Worm (Caenorhabditis elegans): ENCODE measurements around the gene C02F5.12.

C02F5.12 gene

DNA sequence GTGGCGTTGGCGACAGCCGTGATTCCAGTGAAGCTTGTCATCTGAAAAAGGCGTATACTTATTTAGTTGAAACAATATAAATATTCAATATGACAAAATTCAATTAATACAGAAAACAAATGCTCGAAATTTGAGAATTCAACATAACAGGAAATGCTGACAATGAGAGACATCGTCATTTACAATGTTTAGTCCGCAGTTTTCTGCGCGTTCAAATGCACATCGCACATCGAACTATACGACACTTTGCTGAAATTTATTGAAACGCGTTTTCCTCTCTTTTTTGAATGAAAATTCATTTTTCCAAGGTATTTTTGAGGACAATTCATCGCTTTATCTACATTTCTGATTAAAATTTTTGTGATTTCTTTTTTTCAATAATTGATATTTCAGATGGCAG lies 1.2 kb upstream of the C02F5.12 start, which contains the start of the genes pbs-6 and cids-1:
TSS of gene pbs-6 (minus strand) at position 41 of the 400 bp plus-strand sequence.
TSS of gene cids-1 (plus strand) at position 394 of the 400 bp plus-strand sequence.
- TF ChIP-seq ceh-36 (tag; optimal IDR thresholded peaks at IDR 0.05) (no peak), F13C5.2 (tag; optimal IDR thresholded peaks at IDR 0.05) (no peak), hmbx-1 (tag; optimal IDR thresholded peaks at IDR 0.05) (no peak), tbx-37 (GFP tag; conservative IDR thresholded peaks at IDR 0.05) (no peak), ets-7 (tag; optimal IDR thresholded peaks at IDR 0.05) (no peak), B0310.2 (tag; optimal IDR thresholded peaks at IDR 0.05) (no peak)

DNA sequence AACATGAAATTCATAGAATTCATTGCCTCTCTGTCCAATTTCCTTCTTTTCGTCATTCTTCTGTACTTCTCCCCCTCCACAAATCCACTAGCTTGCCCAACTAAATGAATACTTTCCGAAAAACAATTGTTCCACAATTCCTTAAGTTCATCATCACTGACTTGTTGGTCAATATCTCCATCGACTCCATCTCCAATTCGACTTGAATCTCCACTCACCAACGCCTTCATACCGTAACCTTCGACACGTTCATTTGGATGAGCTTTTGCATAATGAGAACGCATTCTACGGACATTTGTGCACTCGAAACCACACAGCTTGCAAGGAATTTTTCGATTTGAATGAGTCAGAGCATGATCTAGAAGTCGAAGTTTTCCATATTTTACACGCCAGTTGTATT lies 1.9 kb downstream of the C02F5.12 start:
- no peak for TF ChIP-seq scrt-1 (GFP tag; IDR thresholded peaks at IDR 0.05)
- TF ChIP-seq F13C5.2 (tag; optimal IDR thresholded peaks at IDR 0.05) = no peak
- no peak for TF ChIP-seq hmg-4 (GFP tag; optimal IDR thresholded peaks at IDR 0.05)
- TF ChIP-seq ets-7 (tag; optimal IDR thresholded peaks at IDR 0.05) = no peak
- TF ChIP-seq pes-1 (GFP tag; IDR thresholded peaks at IDR 0.05) = no peak
- TF ChIP-seq hmbx-1 (tag; optimal IDR thresholded peaks at IDR 0.05) = no peak
- no peak for TF ChIP-seq tbx-37 (GFP tag; conservative IDR thresholded peaks at IDR 0.05)
- TF ChIP-seq ceh-13 (GFP tag; optimal IDR thresholded peaks at IDR 0.05) = no peak
- TF ChIP-seq sea-1 (GFP tag; conservative IDR thresholded peaks at IDR 0.05) = no peak
- TF ChIP-seq B0310.2 (tag; optimal IDR thresholded peaks at IDR 0.05) = no peak
- no peak for TF ChIP-seq tbx-11 (GFP tag; IDR thresholded peaks at IDR 0.05)
- no peak for TF ChIP-seq tra-4 (tag; optimal IDR thresholded peaks at IDR 0.05)

DNA sequence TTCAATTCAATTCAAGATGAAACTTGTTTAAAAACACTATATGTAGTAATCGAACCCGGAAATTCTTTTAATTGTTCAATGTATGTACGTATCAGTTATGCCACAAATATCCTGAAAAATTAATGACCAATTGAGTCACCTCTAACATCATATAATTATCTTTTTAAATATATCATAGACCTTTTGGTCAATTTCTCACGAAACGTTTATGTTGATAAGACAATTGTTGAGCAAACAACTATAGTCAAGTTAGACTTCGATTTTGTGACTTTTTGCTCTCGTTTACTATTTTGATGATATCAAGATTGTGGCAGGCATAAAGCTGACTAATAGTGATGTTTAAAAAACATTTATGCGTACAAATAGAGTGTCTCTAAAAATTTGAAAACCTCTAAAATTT lies 2.6 kb downstream of the C02F5.12 start:
- TF ChIP-seq hmbx-1 (tag; optimal IDR thresholded peaks at IDR 0.05) (no peak), scrt-1 (GFP tag; IDR thresholded peaks at IDR 0.05) (no peak), hmg-4 (GFP tag; optimal IDR thresholded peaks at IDR 0.05) (no peak), ceh-13 (GFP tag; optimal IDR thresholded peaks at IDR 0.05) (no peak), aly-1 (tag; optimal IDR thresholded peaks at IDR 0.05) (no peak), ets-7 (tag; optimal IDR thresholded peaks at IDR 0.05) (no peak), tbx-11 (GFP tag; IDR thresholded peaks at IDR 0.05) (no peak), ama-1 (optimal IDR thresholded peaks at IDR 0.05) (no peak), tra-4 (tag; optimal IDR thresholded peaks at IDR 0.05) (no peak), sea-1 (GFP tag; conservative IDR thresholded peaks at IDR 0.05) (no peak), F13C5.2 (tag; optimal IDR thresholded peaks at IDR 0.05) (no peak), flt-1 (GFP tag; IDR thresholded peaks at IDR 0.05) (no peak), pes-1 (GFP tag; IDR thresholded peaks at IDR 0.05) (no peak), hnd-1 (tag; optimal IDR thresholded peaks at IDR 0.05) (no peak)

DNA sequence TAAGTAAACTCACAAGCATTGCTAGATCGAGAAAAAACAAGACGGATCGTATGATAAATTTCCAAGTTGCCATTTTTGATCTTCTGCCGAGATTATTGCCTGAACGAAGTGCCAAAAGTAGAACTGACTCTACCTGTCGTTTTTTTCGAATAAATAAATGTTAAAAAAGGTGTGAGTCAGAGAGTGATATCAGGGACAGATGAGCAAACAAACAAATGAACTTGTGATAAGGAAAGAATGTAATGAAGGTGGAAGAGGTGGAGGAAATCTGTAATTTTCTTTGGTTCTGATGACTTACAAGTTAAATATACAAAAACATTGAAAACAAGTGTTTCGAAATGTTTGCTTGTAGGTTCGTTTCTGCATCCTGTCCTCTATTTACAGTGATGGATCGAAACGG lies 3.5 kb downstream of the C02F5.12 start, which contains the start of gene tsp-1:
TSS of gene tsp-1 (minus strand) at position 99 of the 400 bp plus-strand sequence.
- no peak for TF ChIP-seq tbx-11 (GFP tag; IDR thresholded peaks at IDR 0.05)
- no peak for TF ChIP-seq pes-1 (GFP tag; IDR thresholded peaks at IDR 0.05)
- TF ChIP-seq scrt-1 (GFP tag; IDR thresholded peaks at IDR 0.05) = no peak
- TF ChIP-seq ets-7 (tag; optimal IDR thresholded peaks at IDR 0.05) = no peak
- TF ChIP-seq sea-1 (GFP tag; conservative IDR thresholded peaks at IDR 0.05) = no peak
- TF ChIP-seq tra-4 (tag; optimal IDR thresholded peaks at IDR 0.05) = no peak
- no peak for TF ChIP-seq hmbx-1 (tag; optimal IDR thresholded peaks at IDR 0.05)
- no peak for TF ChIP-seq hmg-4 (GFP tag; optimal IDR thresholded peaks at IDR 0.05)
- TF ChIP-seq aly-1 (tag; optimal IDR thresholded peaks at IDR 0.05) = no peak
- no peak for TF ChIP-seq F13C5.2 (tag; optimal IDR thresholded peaks at IDR 0.05)

DNA sequence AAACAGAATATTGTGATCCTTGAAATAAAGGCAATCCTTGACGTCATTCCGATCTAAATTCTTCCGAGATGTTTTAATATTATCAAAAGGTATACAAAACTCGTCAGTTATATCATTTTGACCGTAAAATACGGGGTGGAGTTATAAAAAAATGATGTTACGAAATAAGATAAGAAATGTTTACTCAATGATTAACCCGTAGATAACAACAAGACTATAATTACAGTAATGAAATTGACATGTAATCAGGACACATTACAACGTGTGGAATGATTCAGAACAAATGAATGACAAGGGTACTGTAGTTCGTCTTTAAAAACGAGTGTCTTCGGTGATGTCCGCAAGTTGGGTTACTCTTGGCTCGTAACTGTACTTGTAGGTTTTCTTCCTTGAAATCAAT lies 5.0 kb downstream of the C02F5.12 start, which contains the start of gene tsp-2:
TSS of gene tsp-2 (minus strand) at position 109 of the 400 bp plus-strand sequence.
- TF ChIP-seq hmg-4 (GFP tag; optimal IDR thresholded peaks at IDR 0.05) = no peak
- TF ChIP-seq aly-1 (tag; optimal IDR thresholded peaks at IDR 0.05) = no peak
- no peak for TF ChIP-seq tra-4 (tag; optimal IDR thresholded peaks at IDR 0.05)
- no peak for TF ChIP-seq sea-1 (GFP tag; conservative IDR thresholded peaks at IDR 0.05)
- TF ChIP-seq ceh-36 (tag; optimal IDR thresholded peaks at IDR 0.05) = no peak
- no peak for TF ChIP-seq ama-1 (optimal IDR thresholded peaks at IDR 0.05)
- TF ChIP-seq hnd-1 (tag; optimal IDR thresholded peaks at IDR 0.05) = no peak
- TF ChIP-seq pes-1 (GFP tag; IDR thresholded peaks at IDR 0.05) = no peak
- TF ChIP-seq tbx-11 (GFP tag; IDR thresholded peaks at IDR 0.05) = no peak
- no peak for TF ChIP-seq B0310.2 (tag; optimal IDR thresholded peaks at IDR 0.05)
- TF ChIP-seq ceh-13 (GFP tag; optimal IDR thresholded peaks at IDR 0.05) = no peak
- TF ChIP-seq scrt-1 (GFP tag; IDR thresholded peaks at IDR 0.05) = no peak
- TF ChIP-seq flt-1 (GFP tag; IDR thresholded peaks at IDR 0.05) = no peak
- no peak for TF ChIP-seq hmbx-1 (tag; optimal IDR thresholded peaks at IDR 0.05)
- no peak for TF ChIP-seq ets-7 (tag; optimal IDR thresholded peaks at IDR 0.05)
- no peak for TF ChIP-seq F13C5.2 (tag; optimal IDR thresholded peaks at IDR 0.05)
- no peak for TF ChIP-seq tbx-37 (GFP tag; conservative IDR thresholded peaks at IDR 0.05)

DNA sequence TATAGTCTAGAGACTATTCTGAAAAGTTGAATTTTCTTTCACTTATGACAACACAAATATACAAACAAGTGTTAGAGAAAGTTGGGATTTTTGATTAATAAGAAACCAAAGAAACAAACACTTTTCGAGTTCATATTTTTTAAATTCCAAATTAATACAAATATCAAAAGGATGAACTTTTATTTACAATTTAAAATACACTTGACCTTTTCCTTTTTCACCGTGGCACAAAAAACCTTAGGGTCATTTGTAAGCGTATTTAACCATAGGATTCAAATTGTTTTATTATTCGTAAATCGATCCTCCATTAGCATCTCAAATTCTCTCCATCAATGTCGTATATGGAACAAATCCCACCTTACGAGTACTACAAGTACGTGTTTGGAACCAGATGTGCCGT lies 6.9 kb downstream of the C02F5.12 start, which contains the start of gene C02F5.5:
TSS of gene C02F5.5 (plus strand) at position 301 of the 400 bp plus-strand sequence.
- TF ChIP-seq scrt-1 (GFP tag; IDR thresholded peaks at IDR 0.05) = no peak
- TF ChIP-seq ets-7 (tag; optimal IDR thresholded peaks at IDR 0.05) = no peak
- no peak for TF ChIP-seq hmbx-1 (tag; optimal IDR thresholded peaks at IDR 0.05)
- TF ChIP-seq tra-4 (tag; optimal IDR thresholded peaks at IDR 0.05) = no peak

DNA sequence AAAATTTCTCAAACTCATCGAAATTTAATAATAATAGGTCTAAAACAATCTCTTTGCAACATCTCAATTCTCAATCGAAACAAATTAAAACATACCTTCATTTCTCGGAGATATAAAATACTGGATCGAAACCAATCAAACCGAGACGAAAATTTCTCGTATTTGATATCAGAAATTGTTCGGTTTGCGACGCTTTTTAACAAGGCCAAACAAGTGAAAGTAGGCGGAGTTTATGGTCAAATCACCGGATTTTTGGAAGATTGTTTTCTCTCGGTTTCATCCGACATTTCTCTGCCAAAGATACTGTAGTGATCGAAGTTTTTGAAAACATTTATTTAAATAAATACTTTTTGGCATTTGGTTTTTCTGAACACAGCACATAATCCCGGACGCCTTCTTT lies 7.5 kb downstream of the C02F5.12 start, which contains the start of gene C02F5.14:
TSS of gene C02F5.14 (minus strand) at position 157 of the 400 bp plus-strand sequence.
- TF ChIP-seq ceh-13 (GFP tag; optimal IDR thresholded peaks at IDR 0.05) (no peak), ama-1 (optimal IDR thresholded peaks at IDR 0.05) (no peak), tra-4 (tag; optimal IDR thresholded peaks at IDR 0.05) (no peak), flt-1 (GFP tag; IDR thresholded peaks at IDR 0.05) (no peak), aly-1 (tag; optimal IDR thresholded peaks at IDR 0.05) (no peak), hnd-1 (tag; optimal IDR thresholded peaks at IDR 0.05) (no peak), tbx-37 (GFP tag; conservative IDR thresholded peaks at IDR 0.05) (no peak), pes-1 (GFP tag; IDR thresholded peaks at IDR 0.05) (no peak), hmbx-1 (tag; optimal IDR thresholded peaks at IDR 0.05) (no peak)

DNA sequence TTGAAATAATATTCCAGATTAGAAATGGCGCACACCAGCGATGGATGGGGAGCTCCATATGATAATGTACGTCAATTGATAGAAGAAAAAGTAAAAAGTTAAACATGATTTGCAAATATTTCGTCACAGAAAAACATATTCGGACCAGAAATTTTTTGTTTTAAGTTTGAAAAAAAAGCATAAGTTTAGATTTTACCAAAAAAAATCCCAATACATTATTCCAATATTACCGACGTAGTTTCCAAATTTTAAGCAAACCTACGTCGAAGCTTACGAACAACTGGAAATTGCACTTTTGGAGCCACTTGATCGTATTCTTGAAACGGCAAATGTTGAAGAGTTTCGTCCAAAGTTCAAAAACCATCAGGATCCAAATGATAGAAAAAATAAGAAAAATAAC lies 10.2 kb downstream of the C02F5.12 start, which contains the start of gene henn-1:
TSS of gene henn-1 (plus strand) at position 18 of the 400 bp plus-strand sequence.
- no peak for TF ChIP-seq hmbx-1 (tag; optimal IDR thresholded peaks at IDR 0.05)
